Worm (Caenorhabditis elegans): ENCODE data around the gene clec-147.

clec-147 gene

DNA sequence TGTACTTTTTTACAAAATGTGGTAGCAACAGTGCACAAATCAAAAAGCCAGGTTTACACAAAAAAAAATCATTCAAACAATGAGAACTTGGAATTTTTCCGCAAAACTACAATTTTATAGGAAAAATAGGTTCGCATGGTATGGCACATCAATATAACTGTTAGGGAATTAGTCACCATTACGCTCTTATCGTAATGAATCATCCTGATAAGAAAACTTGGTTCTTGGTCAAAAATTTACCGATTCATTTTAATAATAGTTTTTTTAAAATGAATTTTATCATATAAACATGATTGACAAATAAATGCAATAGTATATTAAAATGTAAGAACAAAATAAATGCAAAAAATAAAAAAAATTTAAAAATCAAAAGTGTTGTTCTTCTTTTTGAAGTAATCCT, 2.9 kb upstream of the clec-147 start:
- no peak for TF ChIP-seq unc-30 (tag; optimal IDR thresholded peaks at IDR 0.05)
- peak; percentile 12 for TF ChIP-seq elt-2 (tag; optimal IDR thresholded peaks at IDR 0.05)
- TF ChIP-seq hlh-17 (GFP tag; optimal IDR thresholded peaks at IDR 0.05; ENCODE audit: borderline replicate concordance) = no peak
- no peak for TF ChIP-seq sox-4 (tag; optimal IDR thresholded peaks at IDR 0.05)
- TF ChIP-seq ztf-4 (tag; optimal IDR thresholded peaks at IDR 0.05) = no peak
- TF ChIP-seq ces-1 (GFP tag; optimal IDR thresholded peaks at IDR 0.05) = no peak

DNA sequence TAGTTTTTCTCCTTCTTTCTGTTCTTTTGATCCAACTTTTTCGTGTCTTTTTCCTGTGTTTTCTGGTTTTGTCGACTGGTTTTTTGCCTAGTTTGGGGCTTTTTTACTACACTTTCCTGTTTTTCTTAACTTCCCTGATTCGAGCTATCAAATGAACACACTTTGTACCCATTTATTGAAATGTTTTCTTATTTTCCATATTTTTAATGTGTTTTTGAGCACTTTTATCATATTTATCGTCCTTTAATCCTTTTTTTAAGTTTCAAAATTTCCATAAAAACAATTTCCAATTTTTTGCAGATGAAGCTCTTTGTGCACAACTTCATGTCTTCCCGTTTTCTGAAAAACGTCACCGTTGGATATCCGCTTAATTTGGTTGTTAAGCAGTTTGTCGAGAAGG, 3.6 kb downstream of the clec-147 start, which contains the start of gene C04H5.1:
Gene C04H5.1 (plus strand): TSS at position 301 of the 400 bp plus-strand sequence.
- TF ChIP-seq swsn-7 (tag; optimal IDR thresholded peaks at IDR 0.05) (no peak), nhr-11 (tag; optimal IDR thresholded peaks at IDR 0.05) (no peak), nhr-85 (tag) (no peak), pqm-1 (tag; optimal IDR thresholded peaks at IDR 0.05) (no peak), lin-13 (GFP tag; optimal IDR thresholded peaks at IDR 0.05) (no peak), tlp-1 (tag; optimal IDR thresholded peaks at IDR 0.05) (no peak), ceh-88 (GFP tag; IDR thresholded peaks at IDR 0.05) (no peak), nhr-90 (tag; optimal IDR thresholded peaks at IDR 0.05; ENCODE audit: poor library complexity) (no peak), dpl-1 (GFP tag; optimal IDR thresholded peaks at IDR 0.05) (no peak), C34B4.2 (tag; optimal IDR thresholded peaks at IDR 0.05) (no peak), efl-3 (GFP tag; optimal IDR thresholded peaks at IDR 0.05) (no peak), sptf-1 (tag; optimal IDR thresholded peaks at IDR 0.05) (no peak), nhr-71 (tag; optimal IDR thresholded peaks at IDR 0.05) (no peak), fkh-10 (GFP tag; optimal IDR thresholded peaks at IDR 0.05) (no peak), lsy-2 (tag; optimal IDR thresholded peaks at IDR 0.05) (no peak)

DNA sequence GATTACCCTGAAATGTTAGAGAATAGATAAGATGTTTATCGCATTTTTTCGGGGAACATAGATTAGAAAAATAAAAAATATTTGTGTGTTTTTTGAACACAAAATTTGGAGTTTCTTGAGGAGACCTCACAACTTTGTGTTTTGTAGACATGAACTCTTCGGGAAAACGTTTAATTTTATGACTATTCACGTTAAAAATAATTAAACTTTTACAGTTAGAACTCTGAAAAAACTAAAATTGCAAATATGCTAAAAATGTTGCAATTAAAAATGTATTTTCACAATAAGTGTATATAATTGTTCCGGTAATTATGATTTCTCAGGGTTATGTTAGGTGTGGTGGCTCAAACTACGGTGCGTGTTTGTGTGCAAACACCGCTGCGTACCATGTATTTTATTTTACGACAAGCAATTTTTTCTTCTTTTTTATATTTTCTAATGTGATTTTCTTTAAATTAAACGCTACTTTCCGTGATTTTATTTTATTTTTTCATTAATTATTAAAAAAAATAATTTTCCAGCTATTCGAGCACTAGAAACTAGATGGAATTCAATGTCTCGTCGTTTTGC, 9.3 kb downstream of the clec-147 start, which contains the start of the genes F57C2.5 and spat-1:
Gene F57C2.5 (minus strand): TSS at position 7 of the 570 bp plus-strand sequence.
Gene spat-1 (plus strand): TSS at position 520 of the 570 bp plus-strand sequence.
- TF ChIP-seq blmp-1 (tag; optimal IDR thresholded peaks at IDR 0.05) (peak; percentile 49), aly-2 (tag; optimal IDR thresholded peaks at IDR 0.05) (peak; percentile 46), lir-3 (tag; optimal IDR thresholded peaks at IDR 0.05; ENCODE audit: poor library complexity) (peak; percentile 81), fos-1 (tag; optimal IDR thresholded peaks at IDR 0.05) (peak; percentile 54), tbx-2 (tag; optimal IDR thresholded peaks at IDR 0.05) (peak; percentile 71), ceh-88 (GFP tag; IDR thresholded peaks at IDR 0.05) (peak; percentile 71; the same call in 1 of the 2 replicates), ceh-82 (tag; optimal IDR thresholded peaks at IDR 0.05) (peak in 1 of 3 experiments; percentile 51), pax-3 (tag; optimal IDR thresholded peaks at IDR 0.05) (peak; percentile 87), skn-1 (tag; optimal IDR thresholded peaks at IDR 0.05) (peak; percentile 30), lsy-2 (tag; optimal IDR thresholded peaks at IDR 0.05) (peak; percentile 93 to 98), lin-14 (GFP tag; optimal IDR thresholded peaks at IDR 0.05) (no peak), mdl-1 (tag; optimal IDR thresholded peaks at IDR 0.05) (peak in 1 of 2 experiments; percentile 9), zip-4 (GFP tag; optimal IDR thresholded peaks at IDR 0.05) (no peak), C04F5.9 (tag; optimal IDR thresholded peaks at IDR 0.05) (peak; percentile 54), nhr-47 (tag; optimal IDR thresholded peaks at IDR 0.05) (peak; percentile 75), nhr-85 (tag) (peak; percentile 81), jun-1 (tag; optimal IDR thresholded peaks at IDR 0.05) (no peak), unc-130 (tag; optimal IDR thresholded peaks at IDR 0.05) (peak; percentile 93), lin-13 (GFP tag; optimal IDR thresholded peaks at IDR 0.05) (peak; percentile 61), vab-15 (tag; optimal IDR thresholded peaks at IDR 0.05) (peak; percentile 89), elt-2 (tag; optimal IDR thresholded peaks at IDR 0.05) (peak; percentile 67), nhr-84 (tag; optimal IDR thresholded peaks at IDR 0.05) (no peak), egl-13 (tag; optimal IDR thresholded peaks at IDR 0.05) (peak; percentile 24), unc-98 (GFP tag; IDR thresholded peaks at IDR 0.05) (peak; percentile 21; the same call in 1 of the 2 replicates), C16A3.4 (tag; optimal IDR thresholded peaks at IDR 0.05) (peak; percentile 88), nhr-90 (tag; optimal IDR thresholded peaks at IDR 0.05; ENCODE audit: poor library complexity) (peak; percentile 62), ztf-4 (tag; optimal IDR thresholded peaks at IDR 0.05) (no peak), grh-1 (GFP tag; IDR thresholded peaks at IDR 0.05) (no peak), xbp-1 (tag; optimal IDR thresholded peaks at IDR 0.05) (peak; percentile 65), efl-1 (optimal IDR thresholded peaks at IDR 0.05) (peak; percentile 73), efl-1 (GFP tag; optimal IDR thresholded peaks at IDR 0.05 in 1 of 2) (peak; percentile 57 to 93), ceh-90 (tag; optimal IDR thresholded peaks at IDR 0.05) (peak; percentile 40), fkh-10 (GFP tag; optimal IDR thresholded peaks at IDR 0.05) (no peak), nhr-19 (GFP tag; conservative IDR thresholded peaks at IDR 0.05) (peak; percentile 69), dpl-1 (GFP tag; optimal IDR thresholded peaks at IDR 0.05) (peak; percentile 56 to 68 (median 61)), sptf-1 (tag; optimal IDR thresholded peaks at IDR 0.05) (no peak), unc-86 (tag; optimal IDR thresholded peaks at IDR 0.05) (peak; percentile 40)

Data from whole organism, L1 larva.